Worm (Caenorhabditis elegans) whole organism, early embryonic: ENCODE measurements around the gene emc-6.

Experiments used
- F13C5.2 ChIP-seq: sonication (generic microtip); optimal IDR thresholded peaks from 2 replicates; lab custom pipeline; 2017; ENCODE audit warnings: mild to moderate bottlenecking, missing genetic modification characterization, inconsistent platforms, missing compliant biosample characterization
- ama-1 ChIP-seq: fragments of 150-350 bp; optimal IDR thresholded peaks from 2 replicates; lab custom pipeline; 2014
- flt-1 ChIP-seq: fragments of 200-800 bp; sonication (Bioruptor generic); IDR thresholded peaks from 2 replicates; pipeline ENCODE4 v1.3.6; 2022; ENCODE audit warnings: missing genetic modification characterization, missing compliant biosample characterization
- tbx-37 ChIP-seq: fragments of 200-800 bp; sonication (Bioruptor generic); conservative IDR thresholded peaks from 2 replicates; pipeline ENCODE4 v1.3.6; 2022; ENCODE audit warnings: missing genetic modification reagents, missing genetic modification characterization, missing compliant biosample characterization

DNA sequence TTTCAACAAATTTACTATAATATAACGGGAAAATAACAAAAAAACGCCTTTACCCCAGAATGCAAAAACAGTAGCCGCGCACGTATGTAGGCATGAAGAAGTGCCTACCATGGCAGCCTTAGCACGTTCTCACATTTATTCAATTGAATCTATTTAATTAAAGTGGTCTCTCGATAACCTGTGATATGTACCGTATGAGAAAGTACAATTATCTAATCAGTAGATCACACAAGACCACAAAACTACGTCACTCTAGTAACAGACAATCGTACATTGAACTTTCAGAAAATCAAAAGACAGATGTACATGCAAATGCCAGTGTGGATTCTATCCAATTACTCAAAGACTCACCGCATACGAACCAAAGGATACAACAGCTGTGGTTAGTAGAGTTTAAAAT lies 2.7 kb upstream of the emc-6 start:
- no peak for TF ChIP-seq tbx-37
- no peak for TF ChIP-seq flt-1 (GFP tag; lab: Robert Waterston, UW)
- TF ChIP-seq F13C5.2 (tag; lab: Kevin White, UChicago) = no peak
- TF ChIP-seq ama-1 (lab: Kevin White, UChicago) = no peak
